Worm (Caenorhabditis elegans) whole organism, late embryonic: Measurements from ENCODE around the gene srz-74.

Experiments
- F13H6.1 ChIP-seq: sonication (generic microtip); optimal IDR thresholded peaks from 2 replicates; lab custom pipeline; 2016; ENCODE audit warnings: missing genetic modification characterization, missing compliant biosample characterization
- K02D7.2 ChIP-seq: sonication (generic microtip); optimal IDR thresholded peaks from 2 replicates; lab custom pipeline; 2017; ENCODE audit warnings: mild to moderate bottlenecking, missing genetic modification characterization, missing compliant biosample characterization
- ama-1 ChIP-seq: fragments of 150-350 bp; optimal IDR thresholded peaks from 2 replicates; lab custom pipeline; 2014
- ceh-19 ChIP-seq: fragments of 200-800 bp; sonication (Bioruptor generic); optimal IDR thresholded peaks from 2 replicates; lab custom pipeline; 2018; ENCODE audit warnings: mild to moderate bottlenecking, missing genetic modification characterization, missing compliant biosample characterization
- ceh-6 ChIP-seq: fragments of 200-800 bp; sonication (Bioruptor generic); optimal IDR thresholded peaks from 2 replicates; lab custom pipeline; 2018; ENCODE audit warnings: mild to moderate bottlenecking, missing genetic modification characterization, missing compliant biosample characterization
- dve-1 ChIP-seq: sonication (generic microtip); optimal IDR thresholded peaks from 2 replicates; lab custom pipeline; 2017; ENCODE audit warnings: antibody characterized with exemption, mild to moderate bottlenecking, missing genetic modification characterization, missing compliant biosample characterization
- elt-4 ChIP-seq: sonication (generic microtip); optimal IDR thresholded peaks from 2 replicates; lab custom pipeline; 2016; ENCODE audit warnings: missing genetic modification characterization, missing compliant biosample characterization
- fkh-10 ChIP-seq: fragments of 150-350 bp; optimal IDR thresholded peaks from 2 replicates; lab custom pipeline; 2014; ENCODE audit warnings: missing biosample characterization, missing genetic modification reagents, missing genetic modification characterization
- nhr-11 ChIP-seq: fragments of 150-350 bp; optimal IDR thresholded peaks from 2 replicates; lab custom pipeline; 2014; ENCODE audit warnings: missing biosample characterization, missing genetic modification characterization
- pag-3 ChIP-seq: sonication (generic microtip); optimal IDR thresholded peaks from 2 replicates; lab custom pipeline; 2016; ENCODE audit warnings: missing compliant biosample characterization, missing genetic modification characterization, borderline replicate concordance
- pat-9 ChIP-seq: fragments of 200-800 bp; sonication (Bioruptor generic); optimal IDR thresholded peaks from 2 replicates; lab custom pipeline; 2018; ENCODE audit warnings: mild to moderate bottlenecking, missing genetic modification characterization, moderate library complexity, missing compliant biosample characterization
- sdc-2 ChIP-seq: sonication (generic microtip); optimal IDR thresholded peaks from 2 replicates; lab custom pipeline; 2016; ENCODE audit warnings: missing genotype, missing genetic modification characterization, missing compliant biosample characterization
- tbx-2 ChIP-seq: sonication (generic microtip); optimal IDR thresholded peaks from 2 replicates; lab custom pipeline; 2016; ENCODE audit warnings: missing genetic modification characterization, missing compliant biosample characterization
- unc-42 ChIP-seq: sonication (generic microtip); optimal IDR thresholded peaks from 2 replicates; lab custom pipeline; 2016; ENCODE audit warnings: missing genotype, missing genetic modification characterization, missing compliant biosample characterization

DNA sequence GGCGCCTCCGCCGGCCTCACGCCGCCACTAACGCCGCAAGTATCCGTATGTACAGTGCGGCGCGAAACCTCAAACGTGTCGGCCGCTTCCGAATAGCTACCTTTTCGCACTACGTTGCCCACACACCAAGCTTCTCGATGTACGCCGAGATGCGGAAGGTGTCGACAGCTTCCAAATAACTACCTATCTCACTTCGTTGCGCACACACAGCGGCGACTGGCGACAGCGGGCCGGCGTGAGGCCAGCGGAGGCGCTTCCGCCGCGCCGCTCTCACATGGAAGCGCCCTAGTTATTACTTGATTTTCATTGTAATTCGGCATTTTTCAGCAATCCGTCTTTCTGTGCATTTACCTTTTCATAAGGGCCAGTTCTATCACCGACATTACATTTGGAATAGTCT is 1.2 kb downstream of the srz-74 start:
- TF ChIP-seq unc-42 (tag; lab: Kevin White, UChicago) (no peak), fkh-10 (no peak), nhr-11 (tag; lab: Kevin White, UChicago) (no peak), tbx-2 (no peak), F13H6.1 (tag; lab: Kevin White, UChicago) (no peak), dve-1 (tag; lab: Kevin White, UChicago) (no peak), pag-3 (tag; lab: Kevin White, UChicago) (no peak), K02D7.2 (no peak), ceh-19 (no peak), ama-1 (lab: Kevin White, UChicago) (no peak), elt-4 (tag; lab: Kevin White, UChicago) (no peak), sdc-2 (tag; lab: Kevin White, UChicago) (peak; percentile 4), ceh-6 (GFP tag; lab: Kevin White, UChicago) (no peak), pat-9 (tag; lab: Kevin White, UChicago) (no peak)
